Worm (Caenorhabditis elegans) whole organism, L1 larva: ENCODE data around the gene srx-125.

Source experiments
- C04F5.9 ChIP-seq: sonication (generic microtip); optimal IDR thresholded peaks from 2 replicates; lab custom pipeline; 2016; ENCODE audit warnings: missing genetic modification characterization, missing compliant biosample characterization
- C16A3.4 ChIP-seq: fragments of 150-350 bp; optimal IDR thresholded peaks from 2 replicates; lab custom pipeline; 2014; ENCODE audit warnings: missing biosample characterization, missing genetic modification characterization
- C34B4.2 ChIP-seq: sonication (generic microtip); optimal IDR thresholded peaks from 2 replicates; lab custom pipeline; 2017; ENCODE audit warnings: mild to moderate bottlenecking, missing genetic modification characterization, missing compliant biosample characterization
- F16B12.6 ChIP-seq: fragments of 150-350 bp; optimal IDR thresholded peaks from 2 replicates; lab custom pipeline; 2014; ENCODE audit warnings: missing biosample characterization, missing genetic modification characterization
- Y116A8C.19 ChIP-seq: sonication (generic microtip); optimal IDR thresholded peaks from 2 replicates; lab custom pipeline; 2016; ENCODE audit warnings: missing compliant biosample characterization, missing genetic modification characterization, borderline replicate concordance
- aha-1 ChIP-seq: fragments of 150-350 bp; optimal IDR thresholded peaks from 2 replicates; lab custom pipeline; 2014; ENCODE audit warnings: missing biosample characterization, missing genetic modification characterization
- alr-1 ChIP-seq: fragments of 200-800 bp; sonication (Bioruptor generic); optimal IDR thresholded peaks from 2 replicates; lab custom pipeline; 2018; ENCODE audit warnings: borderline replicate concordance, mild to moderate bottlenecking, missing genetic modification characterization, missing compliant biosample characterization
- aly-2 ChIP-seq: fragments of 150-350 bp; optimal IDR thresholded peaks from 2 replicates; lab custom pipeline; 2014; ENCODE audit warnings: missing biosample characterization, missing genetic modification characterization
- blmp-1 ChIP-seq: fragments of 150-350 bp; optimal IDR thresholded peaks from 2 replicates; lab custom pipeline; 2014; ENCODE audit warnings: missing biosample characterization, missing genetic modification characterization
- ceh-63 ChIP-seq: fragments of 200-800 bp; sonication (Bioruptor generic); optimal IDR thresholded peaks from 2 replicates; lab custom pipeline; 2018; ENCODE audit warnings: mild to moderate bottlenecking, missing genetic modification characterization, missing compliant biosample characterization
- ceh-82 ChIP-seq, 3 experiments: fragments of 150-350 bp in 1 of 3; sonication (generic microtip) in 2 of 3; optimal IDR thresholded peaks; 2 replicates each; lab custom pipeline; 2014 to 2017; ENCODE audit warnings: missing biosample characterization in 3 of 3, missing genetic modification characterization in 3 of 3
- ceh-88 ChIP-seq: fragments of 200-800 bp; sonication (Bioruptor generic); IDR thresholded peaks from 2 replicates; pipeline ENCODE4 v1.3.6; 2022; ENCODE audit warnings: missing genetic modification characterization, missing compliant biosample characterization
- ces-1 ChIP-seq: fragments of 150-350 bp; optimal IDR thresholded peaks from 2 replicates; lab custom pipeline; 2014; ENCODE audit warnings: missing biosample characterization, missing genetic modification reagents, missing genetic modification characterization
- dpl-1 ChIP-seq, 3 experiments: fragments of 150-350 bp in 2 of 3; sonication (generic microtip) in 1 of 3; optimal IDR thresholded peaks; 2 replicates each; lab custom pipeline; 2014 to 2017; ENCODE audit warnings: missing biosample characterization in 3 of 3, missing genetic modification characterization in 3 of 3, missing genetic modification reagents in 3 of 3
- dsc-1 ChIP-seq: sonication (generic microtip); optimal IDR thresholded peaks from 2 replicates; lab custom pipeline; 2016; ENCODE audit warnings: mild to moderate bottlenecking, missing genetic modification characterization, missing compliant biosample characterization
- efl-1 ChIP-seq, 4 experiments: fragments of 150-350 bp; optimal IDR thresholded peaks in 3 of 4; peaks in 1 of 4; 1 replicate in 1 of 4; 2 replicates in 3 of 4; lab custom pipeline; 2014; ENCODE audit warnings: missing biosample characterization in 2 of 4, missing genetic modification characterization in 2 of 4, missing genetic modification reagents in 2 of 4
- egl-27 ChIP-seq, 2 experiments: fragments of 150-350 bp in 1 of 2; sonication (generic microtip); optimal IDR thresholded peaks; 3 replicates each; lab custom pipeline; 2017 to 2018; ENCODE audit warnings: missing biosample characterization in 2 of 2, missing genetic modification characterization in 2 of 2, missing genetic modification reagents in 2 of 2
- elt-3 ChIP-seq, 6 experiments: fragments of 150-350 bp in 1 of 6; sonication (generic microtip); optimal IDR thresholded peaks; 2 replicates each; lab custom pipeline; 2017 to 2018; ENCODE audit warnings: missing biosample characterization in 6 of 6, missing genetic modification characterization in 6 of 6, inconsistent platforms in 1 of 6
- ets-5 ChIP-seq: fragments of 200-800 bp; sonication (Bioruptor generic); IDR thresholded peaks from 2 replicates; pipeline ENCODE4 v1.3.6; 2022; ENCODE audit warnings: missing genetic modification characterization, missing compliant biosample characterization
- fkh-10 ChIP-seq: sonication (generic microtip); optimal IDR thresholded peaks from 2 replicates; lab custom pipeline; 2017; ENCODE audit warnings: missing biosample characterization, missing genetic modification reagents, missing genetic modification characterization
- fkh-4 ChIP-seq: sonication (generic microtip); optimal IDR thresholded peaks from 2 replicates; lab custom pipeline; 2016; ENCODE audit warnings: missing compliant biosample characterization, missing genetic modification characterization, borderline replicate concordance
- fkh-8 ChIP-seq: sonication (generic microtip); optimal IDR thresholded peaks from 2 replicates; lab custom pipeline; 2016; ENCODE audit warnings: mild to moderate bottlenecking, missing genetic modification characterization, missing compliant biosample characterization
- fos-1 ChIP-seq: fragments of 150-350 bp; optimal IDR thresholded peaks from 2 replicates; lab custom pipeline; 2014; ENCODE audit warnings: missing biosample characterization, missing genetic modification characterization
- grh-1 ChIP-seq: fragments of 200-800 bp; sonication (Bioruptor generic); IDR thresholded peaks from 2 replicates; pipeline ENCODE4 v1.3.6; 2022; ENCODE audit warnings: missing genetic modification reagents, missing genetic modification characterization, missing compliant biosample characterization
- jun-1 ChIP-seq: fragments of 150-350 bp; optimal IDR thresholded peaks from 2 replicates; lab custom pipeline; 2014; ENCODE audit warnings: missing biosample characterization, missing genetic modification reagents, missing genetic modification characterization
- lin-13 ChIP-seq: fragments of 150-350 bp; optimal IDR thresholded peaks from 2 replicates; lab custom pipeline; 2014; ENCODE audit warnings: missing biosample characterization, missing genetic modification reagents, missing genetic modification characterization
- lin-14 ChIP-seq: fragments of 200-800 bp; sonication (Bioruptor generic); optimal IDR thresholded peaks from 2 replicates; lab custom pipeline; 2018; ENCODE audit warnings: mild to moderate bottlenecking, missing genetic modification characterization, moderate library complexity, missing compliant biosample characterization
- lin-15B ChIP-seq: fragments of 150-350 bp; sonication (generic microtip); optimal IDR thresholded peaks from 3 replicates; lab custom pipeline; 2014; ENCODE audit warnings: missing biosample characterization, missing genetic modification characterization
- lin-35 ChIP-seq, 2 experiments: fragments of 150-350 bp; optimal IDR thresholded peaks; 2 replicates each; lab custom pipeline; 2014; ENCODE audit warnings: missing biosample characterization in 2 of 2, missing genetic modification characterization in 2 of 2, missing genetic modification reagents in 2 of 2
- lin-39 ChIP-seq: fragments of 150-350 bp; optimal IDR thresholded peaks from 2 replicates; lab custom pipeline; 2014; ENCODE audit warnings: missing biosample characterization, missing genetic modification reagents, missing genetic modification characterization
- lir-3 ChIP-seq: sonication (generic microtip); optimal IDR thresholded peaks from 2 replicates; lab custom pipeline; 2016; ENCODE audit warnings: mild to moderate bottlenecking, missing genetic modification characterization, moderate library complexity, missing compliant biosample characterization; ENCODE audit not compliant: poor library complexity
- lsy-2 ChIP-seq, 2 experiments: fragments of 150-350 bp; optimal IDR thresholded peaks; 2 replicates each; lab custom pipeline; 2014; ENCODE audit warnings: missing biosample characterization in 2 of 2, missing genetic modification characterization in 2 of 2
- mef-2 ChIP-seq: fragments of 150-350 bp; optimal IDR thresholded peaks from 2 replicates; lab custom pipeline; 2014; ENCODE audit warnings: missing biosample characterization, missing genetic modification characterization
- mep-1 ChIP-seq: fragments of 150-350 bp; optimal IDR thresholded peaks from 2 replicates; lab custom pipeline; 2014; ENCODE audit warnings: missing biosample characterization, missing genetic modification characterization
- nhr-20 ChIP-seq: sonication (generic microtip); optimal IDR thresholded peaks from 2 replicates; lab custom pipeline; 2016; ENCODE audit warnings: mild to moderate bottlenecking, missing genetic modification characterization, missing compliant biosample characterization
- nhr-47 ChIP-seq: sonication (generic microtip); optimal IDR thresholded peaks from 2 replicates; lab custom pipeline; 2016; ENCODE audit warnings: mild to moderate bottlenecking, missing genetic modification characterization, moderate library complexity, missing compliant biosample characterization
- nhr-71 ChIP-seq: sonication (generic microtip); optimal IDR thresholded peaks from 2 replicates; lab custom pipeline; 2016; ENCODE audit warnings: mild to moderate bottlenecking, missing genetic modification characterization, moderate library complexity, missing compliant biosample characterization
- nhr-76 ChIP-seq: sonication (generic microtip); optimal IDR thresholded peaks from 2 replicates; lab custom pipeline; 2017; ENCODE audit warnings: missing biosample characterization, missing genetic modification characterization
- nhr-84 ChIP-seq: sonication (generic microtip); optimal IDR thresholded peaks from 2 replicates; lab custom pipeline; 2017; ENCODE audit warnings: missing biosample characterization, missing genetic modification characterization
- nhr-85 ChIP-seq: sonication (generic microtip); peaks from one replicate; lab custom pipeline; 2016; ENCODE audit warnings: missing genetic modification characterization, inconsistent platforms, missing compliant biosample characterization
- nhr-90 ChIP-seq: sonication (generic microtip); optimal IDR thresholded peaks from 2 replicates; lab custom pipeline; 2016; ENCODE audit warnings: mild to moderate bottlenecking, missing genetic modification characterization, missing compliant biosample characterization; ENCODE audit not compliant: poor library complexity
- pag-3 ChIP-seq: sonication (generic microtip); optimal IDR thresholded peaks from 2 replicates; lab custom pipeline; 2017; ENCODE audit warnings: missing genetic modification characterization, mild to moderate bottlenecking, missing compliant biosample characterization, antibody characterized with exemption, borderline replicate concordance; ENCODE audit not compliant: insufficient read depth
- rnt-1 ChIP-seq: sonication (generic microtip); optimal IDR thresholded peaks from 2 replicates; lab custom pipeline; 2016; ENCODE audit warnings: mild to moderate bottlenecking, missing genetic modification characterization, moderate library complexity, missing compliant biosample characterization
- snpc-4 ChIP-seq: fragments of 150-350 bp; optimal IDR thresholded peaks from 2 replicates; lab custom pipeline; 2014; ENCODE audit warnings: missing biosample characterization, missing genetic modification characterization
- snu-23 ChIP-seq: sonication (generic microtip); optimal IDR thresholded peaks from 2 replicates; lab custom pipeline; 2016; ENCODE audit warnings: missing genetic modification characterization, missing compliant biosample characterization
- sptf-1 ChIP-seq: fragments of 150-350 bp; optimal IDR thresholded peaks from 2 replicates; lab custom pipeline; 2014; ENCODE audit warnings: missing biosample characterization, missing genetic modification characterization
- unc-130 ChIP-seq: fragments of 150-350 bp; optimal IDR thresholded peaks from 2 replicates; lab custom pipeline; 2017; ENCODE audit warnings: missing biosample characterization, missing genetic modification characterization, inconsistent platforms
- unc-30 ChIP-seq: sonication (generic microtip); optimal IDR thresholded peaks from 2 replicates; lab custom pipeline; 2017; ENCODE audit warnings: missing biosample characterization, missing genetic modification characterization
- unc-86 ChIP-seq: sonication (generic microtip); optimal IDR thresholded peaks from 2 replicates; lab custom pipeline; 2016; ENCODE audit warnings: missing genetic modification characterization, missing compliant biosample characterization
- unc-98 ChIP-seq: fragments of 200-800 bp; sonication (Bioruptor generic); IDR thresholded peaks from 2 replicates; pipeline ENCODE4 v1.3.6; 2022; ENCODE audit warnings: missing genetic modification characterization, missing compliant biosample characterization
- vab-15 ChIP-seq: sonication (generic microtip); optimal IDR thresholded peaks from 2 replicates; lab custom pipeline; 2017; ENCODE audit warnings: missing genotype, mild to moderate bottlenecking, missing genetic modification characterization, missing compliant biosample characterization
- xbp-1 ChIP-seq: sonication (generic microtip); optimal IDR thresholded peaks from 2 replicates; lab custom pipeline; 2016; ENCODE audit warnings: missing genetic modification characterization, missing compliant biosample characterization
- ztf-4 ChIP-seq: fragments of 150-350 bp; optimal IDR thresholded peaks from 2 replicates; lab custom pipeline; 2014; ENCODE audit warnings: missing biosample characterization, missing genetic modification characterization

srx-125 gene

DNA sequence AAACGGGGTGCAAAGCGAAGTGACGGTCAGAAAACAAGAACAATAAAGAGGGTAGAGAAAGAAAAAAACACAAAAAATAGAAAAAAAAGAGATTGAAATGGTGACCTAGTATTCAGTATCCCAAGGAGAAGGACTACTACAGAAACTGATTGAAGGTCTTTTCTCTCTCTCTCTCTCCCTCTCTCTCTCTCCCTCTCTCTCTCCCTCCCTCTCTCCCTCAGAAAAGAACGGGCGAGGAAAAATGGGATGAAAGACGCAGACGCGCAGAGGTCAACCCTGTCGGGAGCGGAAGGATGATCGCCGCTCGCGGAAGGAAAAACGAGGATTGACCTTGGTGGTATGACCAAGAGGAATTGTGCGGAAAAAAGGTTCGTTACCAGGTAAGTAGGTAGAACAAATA lies 7.4 kb downstream of the srx-125 start:
- TF ChIP-seq snu-23 = peak; percentile 31
- no peak for TF ChIP-seq jun-1 (tag; lab: Kevin White, UChicago)
- no peak for TF ChIP-seq nhr-76 (tag; lab: Kevin White, UChicago)
- peak; percentile 56 for TF ChIP-seq nhr-71 (tag; lab: Kevin White, UChicago)
- TF ChIP-seq mef-2 (tag; lab: Kevin White, UChicago) = no peak
- peak; percentile 31 to 61 for TF ChIP-seq lsy-2 (tag; optimal IDR thresholded peaks at IDR 0.05; lab: Kevin White, UChicago)
- TF ChIP-seq unc-130 (tag; lab: Kevin White, UChicago) = no peak
- TF ChIP-seq lin-15B (tag; lab: Kevin White, UChicago) = no peak
- TF ChIP-seq C04F5.9 = no peak
- TF ChIP-seq lin-13 = peak; percentile 14
- TF ChIP-seq fkh-4 (tag; lab: Kevin White, UChicago) = no peak
- no peak for TF ChIP-seq unc-86 (tag; lab: Kevin White, UChicago)
- TF ChIP-seq rnt-1 (tag; lab: Kevin White, UChicago) = peak; percentile 48
- peak; percentile 97 for TF ChIP-seq nhr-85 (tag; lab: Kevin White, UChicago)
- peak in 2 of 3 experiments; percentile 13 to 26 for TF ChIP-seq ceh-82 (tag; optimal IDR thresholded peaks at IDR 0.05; lab: Kevin White, UChicago)
- TF ChIP-seq ceh-63 (GFP tag; lab: Kevin White, UChicago) = no peak
- peak in 1 of 3 experiments; percentile 34 for TF ChIP-seq dpl-1 (GFP tag; optimal IDR thresholded peaks at IDR 0.05; lab: Kevin White, UChicago)
- TF ChIP-seq Y116A8C.19 = no peak
- peak; percentile 42 for TF ChIP-seq ztf-4 (tag; lab: Kevin White, UChicago)
- peak; percentile 19 to 32 for TF ChIP-seq efl-1 (optimal IDR thresholded peaks at IDR 0.05; lab: Kevin White, UChicago)
- TF ChIP-seq efl-1 (GFP tag; optimal IDR thresholded peaks at IDR 0.05 in 1 of 2; lab: Kevin White, UChicago) = peak in 1 of 2 experiments; percentile 50
- TF ChIP-seq nhr-47 = peak; percentile 18
- TF ChIP-seq alr-1 (tag; lab: Kevin White, UChicago) = no peak
- TF ChIP-seq fkh-8 (tag; lab: Kevin White, UChicago) = no peak
- no peak for TF ChIP-seq xbp-1 (tag; lab: Kevin White, UChicago)
- TF ChIP-seq grh-1 (GFP tag; lab: Robert Waterston, UW) = peak; percentile 94
- peak; percentile 46 for TF ChIP-seq nhr-20 (tag; lab: Kevin White, UChicago)
- TF ChIP-seq nhr-90 (tag; lab: Kevin White, UChicago) = peak; percentile 45
- peak; percentile 23 for TF ChIP-seq C16A3.4 (tag; lab: Kevin White, UChicago)
- TF ChIP-seq C34B4.2 = no peak
- peak; percentile 17 to 24 for TF ChIP-seq lin-35 (GFP tag; optimal IDR thresholded peaks at IDR 0.05; lab: Kevin White, UChicago)
- no peak for TF ChIP-seq egl-27 (tag; optimal IDR thresholded peaks at IDR 0.05; lab: Kevin White, UChicago)
- peak; percentile 61 for TF ChIP-seq mep-1
- TF ChIP-seq snpc-4 = no peak
- no peak for TF ChIP-seq fkh-10 (GFP tag; lab: Kevin White, UChicago)
- no peak for TF ChIP-seq ces-1 (GFP tag; lab: Kevin White, UChicago)
- TF ChIP-seq nhr-84 (tag; lab: Kevin White, UChicago) = no peak
- no peak for TF ChIP-seq pag-3
- no peak for TF ChIP-seq F16B12.6 (tag; lab: Kevin White, UChicago)
- no peak for TF ChIP-seq elt-3 (tag; optimal IDR thresholded peaks at IDR 0.05; lab: Kevin White, UChicago)
- TF ChIP-seq blmp-1 (tag; lab: Kevin White, UChicago) = peak; percentile 82
- TF ChIP-seq lin-14 (GFP tag; lab: Kevin White, UChicago) = peak; percentile 84

ce11 chrV:13375861-13376260 lies 8.7 kb downstream of the srx-125 start:
- no peak for TF ChIP-seq aha-1 (tag; lab: Kevin White, UChicago)
- no peak for TF ChIP-seq fos-1 (tag; lab: Kevin White, UChicago)
- no peak for TF ChIP-seq ets-5 (GFP tag; lab: Robert Waterston, UW)
- TF ChIP-seq mep-1 = peak; percentile 55
- TF ChIP-seq lsy-2 (tag; optimal IDR thresholded peaks at IDR 0.05; lab: Kevin White, UChicago) = peak in 1 of 2 experiments; percentile 70
- no peak for TF ChIP-seq ceh-63 (GFP tag; lab: Kevin White, UChicago)
- TF ChIP-seq unc-30 (tag; lab: Kevin White, UChicago) = no peak
- no peak for TF ChIP-seq unc-98
- TF ChIP-seq ceh-88 = no peak
- TF ChIP-seq nhr-84 (tag; lab: Kevin White, UChicago) = no peak
- no peak for TF ChIP-seq sptf-1
- no peak for TF ChIP-seq vab-15 (tag; lab: Kevin White, UChicago)
- TF ChIP-seq jun-1 (tag; lab: Kevin White, UChicago) = no peak
- TF ChIP-seq lir-3 (tag; lab: Kevin White, UChicago) = no peak
- TF ChIP-seq ceh-82 (tag; optimal IDR thresholded peaks at IDR 0.05; lab: Kevin White, UChicago) = no peak
- no peak for TF ChIP-seq aly-2 (tag; lab: Kevin White, UChicago)
- no peak for TF ChIP-seq lin-39
- TF ChIP-seq dsc-1 (tag; lab: Kevin White, UChicago) = no peak
